Fruit fly (Drosophila melanogaster) whole organism: Measurements from ENCODE around the gene Tfb5.

Source experiments
- CG8478 ChIP-seq: fragments of >200 bp; optimal IDR thresholded peaks from 2 replicates; lab custom pipeline; 2018; ENCODE audit warnings: inconsistent platforms
- EcR ChIP-seq, 2 experiments: fragments of >200 bp; optimal IDR thresholded peaks; 2 replicates each; lab custom pipeline; 2017; ENCODE audit warnings: missing biosample characterization in 2 of 2, missing genetic modification characterization in 2 of 2, missing genetic modification reagents in 2 of 2
- pan ChIP-seq: fragments of >200 bp; optimal IDR thresholded peaks from 2 replicates; lab custom pipeline; 2017
- psq ChIP-seq: fragments of >200 bp; optimal IDR thresholded peaks from 2 replicates; lab custom pipeline; 2017
- usp ChIP-seq: fragments of >200 bp; optimal IDR thresholded peaks from 2 replicates; lab custom pipeline; 2017; ENCODE audit warnings: missing biosample characterization, missing genetic modification characterization, mixed read lengths

- TF ChIP-seq psq (lab: Kevin White, UChicago) (no peak), usp (GFP tag; lab: Kevin White, UChicago) (no peak), CG8478 (lab: Kevin White, UChicago) (no peak), pan (lab: Kevin White, UChicago) (no peak), EcR (GFP tag; optimal IDR thresholded peaks at IDR 0.05; lab: Kevin White, UChicago) (no peak)
These were observed 42.4 kb upstream of the Tfb5 start, which contains the start of gene eIF3h for dm6 chr2L:5052994-5053393.
